Fruit fly (Drosophila melanogaster) whole organism, prepupa: ENCODE data around the gene Rsph3.
A peak's percentile ranks its signal among the peaks of the same experiment; 100 is the strongest.

Experiments
- Blimp-1 ChIP-seq: fragments of 200-800 bp; sonication (Bioruptor generic); optimal IDR thresholded peaks from 3 replicates; lab custom pipeline; 2017; ENCODE audit warnings: missing biosample characterization, missing genetic modification characterization, mild to moderate bottlenecking, moderate library complexity, missing genetic modification reagents
- CG10631 ChIP-seq: fragments of 200-800 bp; sonication (Bioruptor generic); optimal IDR thresholded peaks from 2 replicates; lab custom pipeline; 2016; ENCODE audit warnings: missing biosample characterization, missing genetic modification characterization
- CG11294 ChIP-seq: fragments of 200-800 bp; sonication (Bioruptor generic); IDR thresholded peaks from 2 replicates; pipeline ENCODE4 v1.3.6; 2022; ENCODE audit warnings: missing biosample characterization, missing genetic modification characterization
- CG11902 ChIP-seq: fragments of 200-800 bp; sonication (Bioruptor generic); optimal IDR thresholded peaks from 3 replicates; lab custom pipeline; 2016; ENCODE audit warnings: missing biosample characterization, missing genetic modification characterization
- CG15336 ChIP-seq: fragments of 200-800 bp; sonication (Bioruptor generic); IDR thresholded peaks from 2 replicates; pipeline ENCODE4 v1.3.6; 2022; ENCODE audit warnings: missing biosample characterization, missing genetic modification characterization
- CG1621 ChIP-seq: fragments of 200-800 bp; sonication (Bioruptor generic); optimal IDR thresholded peaks from 3 replicates; lab custom pipeline; 2018; ENCODE audit warnings: missing biosample characterization, mild to moderate bottlenecking, missing genetic modification characterization
- CG3032 ChIP-seq: fragments of 200-800 bp; optimal IDR thresholded peaks from 2 replicates; lab custom pipeline; 2019; ENCODE audit warnings: missing biosample characterization, mild to moderate bottlenecking, missing genetic modification characterization, moderate library complexity
- CG31627 ChIP-seq: fragments of 200-800 bp; sonication (Bioruptor generic); optimal IDR thresholded peaks from 3 replicates; lab custom pipeline; 2016; ENCODE audit warnings: missing biosample characterization, missing genetic modification characterization
- CG32006 ChIP-seq: fragments of 200-800 bp; sonication (Bioruptor generic); optimal IDR thresholded peaks from 3 replicates; lab custom pipeline; 2017; ENCODE audit warnings: missing biosample characterization, mild to moderate bottlenecking, missing genetic modification characterization
- CG34406 ChIP-seq: fragments of 200-800 bp; sonication (Bioruptor generic); optimal IDR thresholded peaks from 3 replicates; lab custom pipeline; 2016; ENCODE audit warnings: missing biosample characterization, missing genetic modification characterization
- CG3919 ChIP-seq: fragments of 200-800 bp; sonication (Bioruptor generic); optimal IDR thresholded peaks from 3 replicates; lab custom pipeline; 2016; ENCODE audit warnings: missing biosample characterization, missing genetic modification characterization
- CG4318 ChIP-seq: fragments of 200-800 bp; sonication (Bioruptor generic); optimal IDR thresholded peaks from 3 replicates; lab custom pipeline; 2017; ENCODE audit warnings: missing biosample characterization, mild to moderate bottlenecking, missing genetic modification characterization
- CG6163 ChIP-seq: fragments of 200-800 bp; sonication (Bioruptor generic); IDR thresholded peaks from 3 replicates; pipeline ENCODE4 v1.3.6; 2022; ENCODE audit warnings: missing biosample characterization, missing genetic modification characterization
- CG6792 ChIP-seq: fragments of 200-800 bp; sonication (Bioruptor generic); optimal IDR thresholded peaks from 3 replicates; lab custom pipeline; 2016; ENCODE audit warnings: missing biosample characterization, missing genetic modification characterization
- CG6808 ChIP-seq: fragments of 200-800 bp; sonication (Bioruptor generic); optimal IDR thresholded peaks from 3 replicates; lab custom pipeline; 2017; ENCODE audit warnings: missing biosample characterization, missing genetic modification characterization, mild to moderate bottlenecking, moderate library complexity, missing genetic modification reagents
- CG6854 ChIP-seq: fragments of 200-800 bp; sonication (Bioruptor generic); optimal IDR thresholded peaks from 2 replicates; lab custom pipeline; 2017; ENCODE audit warnings: missing biosample characterization, mild to moderate bottlenecking, missing genetic modification characterization
- CG7368 ChIP-seq: fragments of 200-800 bp; sonication (Bioruptor generic); optimal IDR thresholded peaks from 3 replicates; lab custom pipeline; 2016; ENCODE audit warnings: missing biosample characterization, missing genetic modification characterization
- CG8319 ChIP-seq: fragments of 200-800 bp; sonication (Bioruptor generic); optimal IDR thresholded peaks from 3 replicates; lab custom pipeline; 2016; ENCODE audit warnings: missing biosample characterization, missing genetic modification characterization
- CG8632 ChIP-seq: fragments of 200-800 bp; sonication (Bioruptor generic); optimal IDR thresholded peaks from 3 replicates; lab custom pipeline; 2016; ENCODE audit warnings: missing biosample characterization, missing genetic modification characterization
- Eip75B ChIP-seq: fragments of 200-800 bp; sonication (Bioruptor generic); optimal IDR thresholded peaks from 3 replicates; lab custom pipeline; 2016; ENCODE audit warnings: missing biosample characterization, missing genetic modification characterization
- Eip78C ChIP-seq: fragments of 200-800 bp; sonication (Bioruptor generic); peaks from one replicate; lab custom pipeline; 2016; ENCODE audit warnings: missing biosample characterization, missing genetic modification characterization
- Ets21C ChIP-seq: fragments of 200-800 bp; sonication (Bioruptor generic); optimal IDR thresholded peaks from 3 replicates; lab custom pipeline; 2016; ENCODE audit warnings: missing biosample characterization, missing genetic modification characterization
- Ets96B ChIP-seq: fragments of 200-800 bp; optimal IDR thresholded peaks from 2 replicates; lab custom pipeline; 2019; ENCODE audit warnings: missing biosample characterization, mild to moderate bottlenecking, missing genetic modification characterization, moderate library complexity
- Gug ChIP-seq: fragments of 200-800 bp; sonication (Bioruptor generic); IDR thresholded peaks from 2 replicates; pipeline ENCODE4 v1.3.6; 2022; ENCODE audit warnings: missing biosample characterization, missing genetic modification characterization
- Hr38 ChIP-seq: sonication (Bioruptor generic); optimal IDR thresholded peaks from 2 replicates; lab custom pipeline; 2016; ENCODE audit warnings: missing biosample characterization, missing genetic modification characterization
- Lpt ChIP-seq: fragments of 200-800 bp; sonication (Bioruptor generic); optimal IDR thresholded peaks from 3 replicates; lab custom pipeline; 2016; ENCODE audit warnings: missing biosample characterization, missing genetic modification characterization
- Met ChIP-seq: fragments of 200-800 bp; sonication (Bioruptor generic); optimal IDR thresholded peaks from 3 replicates; lab custom pipeline; 2016; ENCODE audit warnings: missing biosample characterization, missing genetic modification characterization
- OdsH ChIP-seq: fragments of 200-800 bp; sonication (Bioruptor generic); optimal IDR thresholded peaks from 3 replicates; lab custom pipeline; 2016; ENCODE audit warnings: missing biosample characterization, missing genetic modification characterization
- Smox ChIP-seq: fragments of 200-800 bp; sonication (Bioruptor generic); optimal IDR thresholded peaks from 3 replicates; lab custom pipeline; 2016; ENCODE audit warnings: missing biosample characterization, missing genetic modification characterization
- Sox102F ChIP-seq: fragments of 200-800 bp; sonication (Bioruptor generic); optimal IDR thresholded peaks from 2 replicates; lab custom pipeline; 2016; ENCODE audit warnings: missing biosample characterization, mild to moderate bottlenecking, missing genetic modification characterization
- Sox14 ChIP-seq: fragments of 200-800 bp; sonication (Bioruptor generic); optimal IDR thresholded peaks from 3 replicates; lab custom pipeline; 2016; ENCODE audit warnings: missing biosample characterization, missing genetic modification characterization
- Sox15 ChIP-seq: fragments of 200-800 bp; sonication (Bioruptor generic); optimal IDR thresholded peaks from 3 replicates; lab custom pipeline; 2016; ENCODE audit warnings: missing biosample characterization, missing genetic modification characterization
- achi ChIP-seq: fragments of 200-800 bp; sonication (Bioruptor generic); optimal IDR thresholded peaks from 3 replicates; lab custom pipeline; 2016; ENCODE audit warnings: missing biosample characterization, missing genetic modification characterization
- cyc ChIP-seq: fragments of 200-800 bp; sonication (Bioruptor generic); optimal IDR thresholded peaks from 3 replicates; lab custom pipeline; 2016; ENCODE audit warnings: missing biosample characterization, missing genetic modification characterization
- dsx ChIP-seq: fragments of 200-800 bp; optimal IDR thresholded peaks from 3 replicates; lab custom pipeline; 2019; ENCODE audit warnings: missing biosample characterization, mild to moderate bottlenecking, missing genetic modification characterization, moderate library complexity; ENCODE audit not compliant: poor library complexity, severe bottlenecking
- eg ChIP-seq: fragments of 200-800 bp; sonication (Bioruptor generic); IDR thresholded peaks from 3 replicates; pipeline ENCODE4 v1.3.6; 2022; ENCODE audit warnings: missing biosample characterization, missing genetic modification characterization
- fd85E ChIP-seq: fragments of 200-800 bp; sonication (Bioruptor generic); optimal IDR thresholded peaks from 3 replicates; lab custom pipeline; 2016; ENCODE audit warnings: missing biosample characterization, missing genetic modification characterization
- fkh ChIP-seq: fragments of 200-800 bp; sonication (Bioruptor generic); optimal IDR thresholded peaks from 3 replicates; lab custom pipeline; 2017; ENCODE audit warnings: missing biosample characterization, mild to moderate bottlenecking, missing genetic modification characterization, moderate library complexity
- net ChIP-seq: fragments of 200-800 bp; sonication (Bioruptor generic); optimal IDR thresholded peaks from 3 replicates; lab custom pipeline; 2016; ENCODE audit warnings: missing biosample characterization, missing genetic modification characterization
- pdm3 ChIP-seq: fragments of 200-800 bp; sonication (Bioruptor generic); optimal IDR thresholded peaks from 3 replicates; lab custom pipeline; 2016; ENCODE audit warnings: missing biosample characterization, missing genetic modification characterization
- salr ChIP-seq, 2 experiments: fragments of 200-800 bp; sonication (Bioruptor generic); optimal IDR thresholded peaks; 3 replicates each; lab custom pipeline; 2016 to 2018; ENCODE audit warnings: missing biosample characterization in 2 of 2, missing genetic modification characterization in 2 of 2, mild to moderate bottlenecking in 1 of 2
- ss ChIP-seq, 2 experiments: fragments of 200-800 bp; sonication (Bioruptor generic); optimal IDR thresholded peaks; 2 replicates in 1 of 2; 3 replicates in 1 of 2; lab custom pipeline; 2017 to 2018; ENCODE audit warnings: mild to moderate bottlenecking in 2 of 2, missing biosample characterization in 2 of 2, missing genetic modification characterization in 2 of 2, moderate library complexity in 1 of 2
- svp ChIP-seq: fragments of 200-800 bp; sonication (Bioruptor generic); peaks from one replicate; lab custom pipeline; 2016; ENCODE audit warnings: missing biosample characterization, missing genetic modification characterization
- topi ChIP-seq: fragments of 200-800 bp; sonication (Bioruptor generic); optimal IDR thresholded peaks from 3 replicates; lab custom pipeline; 2016; ENCODE audit warnings: missing biosample characterization, missing genetic modification characterization
- vri ChIP-seq: fragments of 200-800 bp; sonication (Bioruptor generic); optimal IDR thresholded peaks from 3 replicates; lab custom pipeline; 2016; ENCODE audit warnings: missing biosample characterization, mild to moderate bottlenecking, missing genetic modification characterization

Rsph3 gene

dm6 chr3L:6747127-6747526 lies 15.9 kb downstream of the Rsph3 start (continued):
- TF ChIP-seq ss (GFP tag; optimal IDR thresholded peaks at IDR 0.05; lab: Kevin White, UChicago) (no peak), Sox15 (GFP tag; lab: Kevin White, UChicago) (no peak), CG7368 (GFP tag; lab: Kevin White, UChicago) (peak; percentile 25), Sox14 (peak; percentile 63), Ets21C (GFP tag; lab: Kevin White, UChicago) (peak; percentile 17), CG6163 (GFP tag; lab: Robert Waterston, UW) (peak; percentile 71), CG15336 (no peak), CG6854 (peak; percentile 9), Eip75B (GFP tag; lab: Kevin White, UChicago) (peak; percentile 45), topi (GFP tag; lab: Kevin White, UChicago) (peak; percentile 37), CG8632 (GFP tag; lab: Kevin White, UChicago) (peak; percentile 17), Sox102F (GFP tag; lab: Kevin White, UChicago) (peak; percentile 32)

- TF ChIP-seq Sox14 (peak; percentile 19), fkh (GFP tag; lab: Kevin White, UChicago) (peak; percentile 66), vri (GFP tag; lab: Kevin White, UChicago) (no peak), CG32006 (GFP tag; lab: Kevin White, UChicago) (peak; percentile 37), CG1621 (tag; lab: Kevin White, UChicago) (peak; percentile 42), CG6163 (GFP tag; lab: Robert Waterston, UW) (peak; percentile 77), topi (GFP tag; lab: Kevin White, UChicago) (no peak), CG34406 (peak; percentile 4), Sox15 (GFP tag; lab: Kevin White, UChicago) (no peak), CG31627 (GFP tag; lab: Kevin White, UChicago) (peak; percentile 15), Blimp-1 (GFP tag; lab: Kevin White, UChicago) (peak; percentile 9), salr (GFP tag; optimal IDR thresholded peaks at IDR 0.05; lab: Kevin White, UChicago) (peak in 1 of 2 experiments; percentile 56), Eip78C (GFP tag; lab: Kevin White, UChicago) (peak; percentile 42), Hr38 (GFP tag; lab: Kevin White, UChicago) (no peak), eg (GFP tag; lab: Robert Waterston, UW) (0 out of 3 replicates have a peak, but pooled peaks have one; percentile 32), Lpt (GFP tag; lab: Kevin White, UChicago) (no peak), achi (GFP tag; lab: Kevin White, UChicago) (peak; percentile 21), CG6808 (GFP tag; lab: Kevin White, UChicago) (no peak), OdsH (GFP tag; lab: Kevin White, UChicago) (no peak), CG10631 (peak; percentile 15), Gug (GFP tag; lab: Robert Waterston, UW) (no peak), CG3919 (GFP tag; lab: Kevin White, UChicago) (peak; percentile 15), Ets96B (tag; lab: Kevin White, UChicago) (no peak), CG4318 (GFP tag; lab: Kevin White, UChicago) (no peak), ss (GFP tag; optimal IDR thresholded peaks at IDR 0.05; lab: Kevin White, UChicago) (peak; percentile 18 to 25), pdm3 (GFP tag; lab: Kevin White, UChicago) (no peak), cyc (GFP tag; lab: Kevin White, UChicago) (peak; percentile 7), net (GFP tag; lab: Kevin White, UChicago) (no peak), CG3032 (tag; lab: Kevin White, UChicago) (peak; percentile 33), svp (GFP tag; lab: Kevin White, UChicago) (peak; percentile 70)
Observed at dm6 chr3L:6743346-6744165, 19.5 kb downstream of the Rsph3 start.

- TF ChIP-seq eg (GFP tag; lab: Robert Waterston, UW) (no peak; the same call in 2 of the 3 replicates), CG4318 (GFP tag; lab: Kevin White, UChicago) (no peak), CG6792 (peak; percentile 0), OdsH (GFP tag; lab: Kevin White, UChicago) (peak; percentile 44), CG11902 (no peak), CG6163 (GFP tag; lab: Robert Waterston, UW) (no peak), cyc (GFP tag; lab: Kevin White, UChicago) (peak; percentile 12), topi (GFP tag; lab: Kevin White, UChicago) (peak; percentile 20), CG10631 (no peak), fkh (GFP tag; lab: Kevin White, UChicago) (no peak), Met (GFP tag; lab: Kevin White, UChicago) (peak; percentile 18), CG32006 (GFP tag; lab: Kevin White, UChicago) (peak; percentile 33), CG31627 (GFP tag; lab: Kevin White, UChicago) (peak; percentile 38), fd85E (GFP tag; lab: Kevin White, UChicago) (no peak), Smox (GFP tag; lab: Kevin White, UChicago) (no peak), CG11294 (GFP tag; lab: Robert Waterston, UW) (no peak), CG15336 (peak; percentile 23; the same call in 1 of the 2 replicates), dsx (GFP tag; lab: Kevin White, UChicago) (peak; percentile 9), CG8319 (GFP tag; lab: Kevin White, UChicago) (no peak), CG34406 (no peak)
Observed at dm6 chr3L:6742974-6743345, 20.1 kb downstream of the Rsph3 start, which contains the start of gene dikar. Gene dikar (minus strand): TSS chr3L:6743164.
